Fruit fly (Drosophila melanogaster) whole organism, embryonic: ENCODE results near the gene fliI.

ENCODE experiments used
- Atf6 ChIP-seq: fragments of 200-800 bp; sonication (Bioruptor generic); IDR thresholded peaks from 2 replicates; pipeline ENCODE4 v1.3.6; 2022; ENCODE audit warnings: missing biosample characterization, missing genetic modification characterization
- CG14441 ChIP-seq: fragments of 200-800 bp; sonication (Bioruptor generic); IDR thresholded peaks from 2 replicates; pipeline ENCODE4 v1.3.6; 2022; ENCODE audit warnings: missing biosample characterization, missing genetic modification characterization
- CG14710 ChIP-seq: fragments of 200-800 bp; sonication (Bioruptor generic); optimal IDR thresholded peaks from 3 replicates; lab custom pipeline; 2019; ENCODE audit warnings: missing biosample characterization, mild to moderate bottlenecking, missing genetic modification characterization, moderate library complexity
- CG17829 ChIP-seq: fragments of 200-800 bp; optimal IDR thresholded peaks from 2 replicates; lab custom pipeline; 2019; ENCODE audit warnings: missing biosample characterization, mild to moderate bottlenecking, missing genetic modification characterization, moderate library complexity
- CG31365 ChIP-seq: fragments of 200-800 bp; sonication (Bioruptor generic); optimal IDR thresholded peaks from 2 replicates; lab custom pipeline; 2018; ENCODE audit warnings: missing biosample characterization, mild to moderate bottlenecking, missing genetic modification characterization
- CG3995 ChIP-seq: fragments of 200-800 bp; sonication (Bioruptor generic); optimal IDR thresholded peaks from 3 replicates; lab custom pipeline; 2016; ENCODE audit warnings: missing biosample characterization, missing genetic modification characterization
- CG4404 ChIP-seq: fragments of 200-800 bp; sonication (Bioruptor generic); IDR thresholded peaks from 2 replicates; pipeline ENCODE4 v1.3.6; 2022; ENCODE audit warnings: missing biosample characterization, missing genetic modification characterization
- CG4820 ChIP-seq: fragments of 200-800 bp; sonication (Bioruptor generic); optimal IDR thresholded peaks from 3 replicates; lab custom pipeline; 2016; ENCODE audit warnings: missing biosample characterization, missing genetic modification characterization
- CG7839 ChIP-seq: fragments of 200-800 bp; sonication (Bioruptor generic); optimal IDR thresholded peaks from 3 replicates; lab custom pipeline; 2018; ENCODE audit warnings: missing biosample characterization, mild to moderate bottlenecking, missing genetic modification characterization, moderate library complexity
- CG8290 ChIP-seq, 3 experiments: fragments of 200-800 bp; sonication (Bioruptor generic); optimal IDR thresholded peaks; 2 replicates each; lab custom pipeline; 2016 to 2019; ENCODE audit warnings: missing biosample characterization in 3 of 3, missing genetic modification characterization in 3 of 3, mild to moderate bottlenecking in 2 of 3, moderate library complexity in 1 of 3
- CG8924 ChIP-seq: fragments of 200-800 bp; optimal IDR thresholded peaks from 3 replicates; lab custom pipeline; 2019; ENCODE audit warnings: missing biosample characterization, mild to moderate bottlenecking, missing genetic modification characterization, moderate library complexity
- CG9876 ChIP-seq: fragments of 200-800 bp; sonication (Bioruptor generic); optimal IDR thresholded peaks from 2 replicates; lab custom pipeline; 2016; ENCODE audit warnings: missing biosample characterization, missing genetic modification characterization
- Deaf1 ChIP-seq: fragments of 200-800 bp; optimal IDR thresholded peaks from 3 replicates; lab custom pipeline; 2019; ENCODE audit warnings: missing biosample characterization, mild to moderate bottlenecking, missing genetic modification characterization, moderate library complexity
- Dll ChIP-seq: fragments of 200-800 bp; sonication (Bioruptor generic); IDR thresholded peaks from 4 replicates; pipeline ENCODE4 v1.3.6; 2022; ENCODE audit warnings: missing biosample characterization, missing genetic modification characterization; ENCODE audit not compliant: partially characterized antibody
- Drgx ChIP-seq: fragments of 200-800 bp; sonication (Bioruptor generic); IDR thresholded peaks from 2 replicates; pipeline ENCODE4 v1.3.6; 2022; ENCODE audit warnings: missing biosample characterization, missing genetic modification characterization
- E2f2 ChIP-seq: fragments of 200-800 bp; sonication (Bioruptor generic); IDR thresholded peaks from 2 replicates; pipeline ENCODE4 v1.3.6; 2022; ENCODE audit warnings: missing biosample characterization, missing genetic modification characterization
- Ets97D ChIP-seq: fragments of 200-800 bp; sonication (Bioruptor generic); optimal IDR thresholded peaks from 3 replicates; lab custom pipeline; 2016; ENCODE audit warnings: missing biosample characterization, missing genetic modification characterization
- Hey ChIP-seq: fragments of 200-800 bp; sonication (Bioruptor generic); optimal IDR thresholded peaks from 3 replicates; lab custom pipeline; 2018; ENCODE audit warnings: missing biosample characterization, mild to moderate bottlenecking, missing genetic modification characterization
- Mad ChIP-seq: fragments of 200-800 bp; sonication (Bioruptor generic); optimal IDR thresholded peaks from 2 replicates; lab custom pipeline; 2016; ENCODE audit warnings: missing biosample characterization, missing genetic modification characterization
- Nf-YC ChIP-seq: fragments of 200-800 bp; optimal IDR thresholded peaks from 3 replicates; lab custom pipeline; 2019; ENCODE audit warnings: missing biosample characterization, mild to moderate bottlenecking, missing genetic modification characterization, moderate library complexity
- NfI ChIP-seq: fragments of 200-800 bp; sonication (Bioruptor generic); optimal IDR thresholded peaks from 3 replicates; lab custom pipeline; 2018; ENCODE audit warnings: missing biosample characterization, mild to moderate bottlenecking, missing genetic modification characterization, moderate library complexity
- Oaz ChIP-seq: fragments of 200-800 bp; sonication (Bioruptor generic); IDR thresholded peaks from 2 replicates; pipeline ENCODE4 v1.3.6; 2022; ENCODE audit warnings: missing biosample characterization, missing genetic modification characterization
- Taf1 ChIP-seq: fragments of 200-800 bp; sonication (Bioruptor generic); IDR thresholded peaks from 2 replicates; pipeline ENCODE4 v1.3.6; 2022; ENCODE audit warnings: missing biosample characterization, missing genetic modification characterization
- Usf ChIP-seq: fragments of 200-800 bp; sonication (Bioruptor generic); optimal IDR thresholded peaks from 2 replicates; lab custom pipeline; 2017; ENCODE audit warnings: missing genotype, missing biosample characterization, missing genetic modification characterization
- al ChIP-seq: fragments of 200-800 bp; sonication (Bioruptor generic); IDR thresholded peaks from 2 replicates; pipeline ENCODE4 v1.3.6; 2022; ENCODE audit warnings: missing biosample characterization, missing genetic modification characterization
- bcd ChIP-seq: fragments of 200-800 bp; sonication (Bioruptor generic); optimal IDR thresholded peaks from 2 replicates; lab custom pipeline; 2017; ENCODE audit warnings: missing biosample characterization, mild to moderate bottlenecking, missing genetic modification characterization
- bowl ChIP-seq: fragments of 200-800 bp; sonication (Bioruptor generic); IDR thresholded peaks from 2 replicates; pipeline ENCODE4 v1.3.6; 2022; ENCODE audit warnings: missing biosample characterization, missing genetic modification characterization
- bsh ChIP-seq, 2 experiments: fragments of 200-800 bp; sonication (Bioruptor generic); optimal IDR thresholded peaks; 2 replicates each; lab custom pipeline; 2017 to 2018; ENCODE audit warnings: mild to moderate bottlenecking in 2 of 2, missing biosample characterization in 2 of 2, missing genetic modification characterization in 2 of 2, moderate library complexity in 1 of 2
- cg ChIP-seq: fragments of 200-800 bp; sonication (Bioruptor generic); optimal IDR thresholded peaks from 3 replicates; lab custom pipeline; 2019; ENCODE audit warnings: missing biosample characterization, mild to moderate bottlenecking, missing genetic modification characterization, moderate library complexity
- chm ChIP-seq: fragments of 200-800 bp; sonication (Bioruptor generic); IDR thresholded peaks from 2 replicates; pipeline ENCODE4 v1.3.6; 2022; ENCODE audit warnings: missing biosample characterization, missing genetic modification characterization
- da ChIP-seq: fragments of 200-800 bp; sonication (Bioruptor generic); optimal IDR thresholded peaks from 2 replicates; lab custom pipeline; 2016; ENCODE audit warnings: missing biosample characterization, missing genetic modification characterization
- dm ChIP-seq: fragments of 200-800 bp; sonication (Bioruptor generic); optimal IDR thresholded peaks from 3 replicates; lab custom pipeline; 2016; ENCODE audit warnings: missing biosample characterization, missing genetic modification characterization
- dysf ChIP-seq: fragments of 200-800 bp; sonication (Bioruptor generic); IDR thresholded peaks from 3 replicates; pipeline ENCODE4 v1.3.6; 2022; ENCODE audit warnings: missing biosample characterization, missing genetic modification characterization
- grau ChIP-seq: fragments of 200-800 bp; optimal IDR thresholded peaks from 3 replicates; lab custom pipeline; 2019; ENCODE audit warnings: missing biosample characterization, mild to moderate bottlenecking, missing genetic modification characterization, moderate library complexity
- gt ChIP-seq: fragments of 200-800 bp; sonication (Bioruptor generic); IDR thresholded peaks from 2 replicates; pipeline ENCODE4 v1.3.6; 2022; ENCODE audit warnings: missing biosample characterization, missing genetic modification characterization
- hth ChIP-seq: fragments of >200 bp; optimal IDR thresholded peaks from 2 replicates; lab custom pipeline; 2017; ENCODE audit warnings: inconsistent platforms
- lilli ChIP-seq: fragments of 200-800 bp; sonication (Bioruptor generic); optimal IDR thresholded peaks from 3 replicates; lab custom pipeline; 2016; ENCODE audit warnings: missing biosample characterization, missing genetic modification characterization
- nom ChIP-seq: fragments of 200-800 bp; sonication (Bioruptor generic); optimal IDR thresholded peaks from 2 replicates; lab custom pipeline; 2017; ENCODE audit warnings: missing biosample characterization, missing genetic modification characterization, mild to moderate bottlenecking, moderate library complexity, missing genetic modification reagents
- p53 ChIP-seq: fragments of 200-800 bp; sonication (Bioruptor generic); optimal IDR thresholded peaks from 2 replicates; lab custom pipeline; 2016; ENCODE audit warnings: missing biosample characterization, missing genetic modification characterization
- pfk ChIP-seq: fragments of 200-800 bp; sonication (Bioruptor generic); optimal IDR thresholded peaks from 2 replicates; lab custom pipeline; 2018; ENCODE audit warnings: missing biosample characterization, mild to moderate bottlenecking, missing genetic modification characterization, moderate library complexity
- phol ChIP-seq: fragments of 200-800 bp; sonication (Bioruptor generic); optimal IDR thresholded peaks from 3 replicates; lab custom pipeline; 2018; ENCODE audit warnings: missing biosample characterization, mild to moderate bottlenecking, missing genetic modification characterization, moderate library complexity
- pita ChIP-seq: fragments of 200-800 bp; sonication (Bioruptor generic); optimal IDR thresholded peaks from 2 replicates; lab custom pipeline; 2017; ENCODE audit warnings: missing biosample characterization, mild to moderate bottlenecking, missing genetic modification characterization
- sc ChIP-seq, 3 experiments: fragments of >200 bp in 2 of 3; fragments of 200-800 bp in 1 of 3; sonication (Bioruptor generic) in 1 of 3; optimal IDR thresholded peaks; 2 replicates in 2 of 3; 3 replicates in 1 of 3; lab custom pipeline; 2017; ENCODE audit warnings: mild to moderate bottlenecking in 1 of 3, missing biosample characterization in 1 of 3, missing genetic modification characterization in 1 of 3, missing genetic modification reagents in 1 of 3
- scrt ChIP-seq: fragments of 200-800 bp; sonication (Bioruptor generic); optimal IDR thresholded peaks from 2 replicates; lab custom pipeline; 2018; ENCODE audit warnings: missing biosample characterization, mild to moderate bottlenecking, missing genetic modification characterization, moderate library complexity
- sens ChIP-seq: fragments of 200-800 bp; sonication (Bioruptor generic); peaks from one replicate; lab custom pipeline; 2016; ENCODE audit warnings: missing biosample characterization, missing genetic modification characterization
- slou ChIP-seq: fragments of 200-800 bp; sonication (Bioruptor generic); optimal IDR thresholded peaks from 3 replicates; lab custom pipeline; 2016; ENCODE audit warnings: missing biosample characterization, missing genetic modification characterization
- stc ChIP-seq: fragments of 200-800 bp; sonication (Bioruptor generic); IDR thresholded peaks from 2 replicates; pipeline ENCODE4 v1.3.6; 2022; ENCODE audit warnings: missing biosample characterization, missing genetic modification characterization
- tin ChIP-seq: fragments of 200-800 bp; sonication (Bioruptor generic); optimal IDR thresholded peaks from 3 replicates; lab custom pipeline; 2016; ENCODE audit warnings: missing biosample characterization, missing genetic modification characterization
- unpg ChIP-seq: fragments of 200-800 bp; sonication (Bioruptor generic); optimal IDR thresholded peaks from 3 replicates; lab custom pipeline; 2018; ENCODE audit warnings: missing biosample characterization, mild to moderate bottlenecking, missing genetic modification characterization, moderate library complexity
- zen2 ChIP-seq: fragments of 200-800 bp; sonication (Bioruptor generic); IDR thresholded peaks from 3 replicates; pipeline ENCODE4 v1.3.6; 2022; ENCODE audit warnings: missing biosample characterization, missing genetic modification characterization; ENCODE audit not compliant: partially characterized antibody

fliI gene

dm6 chrX:21373659-21374426, 34.3 kb downstream of the fliI start, which contains the start of gene slgA (continued):
- no peak for TF ChIP-seq bsh (GFP tag; optimal IDR thresholded peaks at IDR 0.05; lab: Kevin White, UChicago)
- TF ChIP-seq tin, result peak; percentile 1
- TF ChIP-seq dm (GFP tag; lab: Kevin White, UChicago), result peak; percentile 52
- peak; percentile 58 for TF ChIP-seq NfI (GFP tag; lab: Kevin White, UChicago)
- TF ChIP-seq CG7839 (tag; lab: Kevin White, UChicago), result no peak
- TF ChIP-seq chm, result no peak
- TF ChIP-seq al, result peak; percentile 25; the same call in 1 of the 2 replicates
- peak; percentile 19 for TF ChIP-seq CG9876 (GFP tag; lab: Kevin White, UChicago)
- TF ChIP-seq CG14441 (GFP tag; lab: Robert Waterston, UW), result no peak
- TF ChIP-seq nom (GFP tag; lab: Kevin White, UChicago), result peak; percentile 22
- no peak for TF ChIP-seq dysf
- TF ChIP-seq Oaz (GFP tag; lab: Robert Waterston, UW), result no peak
- TF ChIP-seq Ets97D (GFP tag; lab: Kevin White, UChicago), result peak; percentile 84
- TF ChIP-seq Atf6 (GFP tag; lab: Robert Waterston, UW), result no peak
- peak; percentile 14 for TF ChIP-seq pfk
- peak; percentile 57 for TF ChIP-seq Deaf1 (tag; lab: Kevin White, UChicago)
- TF ChIP-seq sens (GFP tag; lab: Kevin White, UChicago), result peak; percentile 82
- no peak for TF ChIP-seq CG8924 (tag; lab: Kevin White, UChicago)
- peak; percentile 87 for TF ChIP-seq E2f2 (GFP tag; lab: Robert Waterston, UW)
- TF ChIP-seq Nf-YC (tag; lab: Kevin White, UChicago), result peak; percentile 97
- peak; percentile 59 for TF ChIP-seq CG14710 (tag; lab: Kevin White, UChicago)
- no peak for TF ChIP-seq CG4404 (GFP tag; lab: Robert Waterston, UW)
- TF ChIP-seq gt (GFP tag; lab: Robert Waterston, UW), result no peak
- TF ChIP-seq sc (optimal IDR thresholded peaks at IDR 0.05; lab: Kevin White, UChicago), result no peak
- no peak for TF ChIP-seq sc (GFP tag; optimal IDR thresholded peaks at IDR 0.05; lab: Kevin White, UChicago)
- no peak for TF ChIP-seq Usf (GFP tag; lab: Kevin White, UChicago)
- no peak for TF ChIP-seq p53
- TF ChIP-seq phol (tag; lab: Kevin White, UChicago), result peak; percentile 23
- TF ChIP-seq bcd (GFP tag; lab: Kevin White, UChicago), result peak; percentile 29
- peak; percentile 29 for TF ChIP-seq grau (tag; lab: Kevin White, UChicago)
- TF ChIP-seq bowl (GFP tag; lab: Robert Waterston, UW), result no peak

- TF ChIP-seq slou (GFP tag; lab: Kevin White, UChicago) (no peak), grau (tag; lab: Kevin White, UChicago) (peak; percentile 65), Drgx (GFP tag; lab: Robert Waterston, UW) (peak; percentile 36; the same call in 1 of the 2 replicates), cg (no peak), Mad (GFP tag; lab: Kevin White, UChicago) (no peak), scrt (GFP tag; lab: Kevin White, UChicago) (peak; percentile 2), da (GFP tag; lab: Kevin White, UChicago) (no peak), CG31365 (tag; lab: Kevin White, UChicago) (no peak), Taf1 (no peak), Hey (tag; lab: Kevin White, UChicago) (no peak), Dll (GFP tag; lab: Robert Waterston, UW) (no peak), hth (no peak), CG3995 (peak; percentile 2), CG17829 (tag; lab: Kevin White, UChicago) (peak; percentile 16), unpg (GFP tag; lab: Kevin White, UChicago) (peak; percentile 40), pita (GFP tag; lab: Kevin White, UChicago) (no peak), zen2 (no peak), CG8290 (GFP tag; optimal IDR thresholded peaks at IDR 0.05; lab: Kevin White, UChicago) (no peak), CG8290 (tag; optimal IDR thresholded peaks at IDR 0.05; lab: Kevin White, UChicago) (no peak), CG4820 (GFP tag; lab: Kevin White, UChicago) (no peak), stc (GFP tag; lab: Robert Waterston, UW) (no peak), lilli (GFP tag; lab: Kevin White, UChicago) (peak; percentile 28)
Observed at dm6 chrX:21375595-21376047, 36.1 kb downstream of the fliI start.
